Fruit fly (Drosophila melanogaster) whole organism, embryonic: Measurements from ENCODE around the gene Dsor1.

ENCODE experiments used
- Antp ChIP-seq: fragments of 200-800 bp; sonication (Bioruptor generic); optimal IDR thresholded peaks from 3 replicates; lab custom pipeline; 2016; ENCODE audit warnings: missing biosample characterization, missing genetic modification characterization
- Asciz ChIP-seq: fragments of 200-800 bp; sonication (Bioruptor generic); optimal IDR thresholded peaks from 2 replicates; lab custom pipeline; 2017; ENCODE audit warnings: missing biosample characterization, mild to moderate bottlenecking, missing genetic modification characterization, missing genetic modification reagents
- CG10209 ChIP-seq: fragments of 200-800 bp; sonication (Bioruptor generic); optimal IDR thresholded peaks from 3 replicates; lab custom pipeline; 2017; ENCODE audit warnings: missing biosample characterization, mild to moderate bottlenecking, missing genetic modification characterization, missing genetic modification reagents
- CG1233 ChIP-seq: fragments of 200-800 bp; sonication (Bioruptor generic); optimal IDR thresholded peaks from 4 replicates; lab custom pipeline; 2018; ENCODE audit warnings: missing biosample characterization, mild to moderate bottlenecking, missing genetic modification characterization
- CG12659 ChIP-seq: fragments of 200-800 bp; sonication (Bioruptor generic); optimal IDR thresholded peaks from 3 replicates; lab custom pipeline; 2017; ENCODE audit warnings: mild to moderate bottlenecking, missing biosample characterization, missing genetic modification reagents, missing genetic modification characterization
- CG12942 ChIP-seq: fragments of 200-800 bp; sonication (Bioruptor generic); optimal IDR thresholded peaks from 3 replicates; lab custom pipeline; 2016; ENCODE audit warnings: missing biosample characterization, missing genetic modification characterization
- CG1529 ChIP-seq: fragments of 200-800 bp; sonication (Bioruptor generic); optimal IDR thresholded peaks from 3 replicates; lab custom pipeline; 2018; ENCODE audit warnings: missing biosample characterization, missing genetic modification characterization
- CG15696 ChIP-seq: fragments of 200-800 bp; sonication (Bioruptor generic); optimal IDR thresholded peaks from 2 replicates; lab custom pipeline; 2019; ENCODE audit warnings: missing biosample characterization, mild to moderate bottlenecking, missing genetic modification characterization, moderate library complexity
- CG1603 ChIP-seq: fragments of 200-800 bp; sonication (Bioruptor generic); optimal IDR thresholded peaks from 2 replicates; lab custom pipeline; 2019; ENCODE audit warnings: missing biosample characterization, mild to moderate bottlenecking, missing genetic modification characterization, moderate library complexity
- CG17361 ChIP-seq: fragments of 200-800 bp; sonication (Bioruptor generic); IDR thresholded peaks from 3 replicates; pipeline ENCODE4 v1.3.6; 2022; ENCODE audit warnings: missing biosample characterization, missing genetic modification characterization
- CG18262 ChIP-seq: fragments of 200-800 bp; optimal IDR thresholded peaks from 3 replicates; lab custom pipeline; 2019; ENCODE audit warnings: missing biosample characterization, mild to moderate bottlenecking, missing genetic modification characterization, moderate library complexity
- CG18599 ChIP-seq: fragments of 200-800 bp; sonication (Bioruptor generic); optimal IDR thresholded peaks from 3 replicates; lab custom pipeline; 2017; ENCODE audit warnings: missing biosample characterization, missing genetic modification characterization, mild to moderate bottlenecking, moderate library complexity, missing genetic modification reagents
- CG2678 ChIP-seq: fragments of 200-800 bp; sonication (Bioruptor generic); optimal IDR thresholded peaks from 3 replicates; lab custom pipeline; 2019; ENCODE audit warnings: missing biosample characterization, mild to moderate bottlenecking, missing genetic modification characterization, moderate library complexity
- CG33557 ChIP-seq: fragments of 200-800 bp; sonication (Bioruptor generic); optimal IDR thresholded peaks from 2 replicates; lab custom pipeline; 2019; ENCODE audit warnings: missing biosample characterization, mild to moderate bottlenecking, missing genetic modification characterization, moderate library complexity
- CG4282 ChIP-seq: fragments of 200-800 bp; sonication (Bioruptor generic); optimal IDR thresholded peaks from 2 replicates; lab custom pipeline; 2016; ENCODE audit warnings: missing biosample characterization, missing genetic modification characterization
- CG6689 ChIP-seq: fragments of 200-800 bp; sonication (Bioruptor generic); IDR thresholded peaks from 2 replicates; pipeline ENCODE4 v1.3.6; 2022; ENCODE audit warnings: missing biosample characterization, missing genetic modification characterization
- CG6791 ChIP-seq: fragments of 200-800 bp; sonication (Bioruptor generic); IDR thresholded peaks from 3 replicates; pipeline ENCODE4 v1.3.6; 2022; ENCODE audit warnings: missing biosample characterization, missing genetic modification characterization; ENCODE audit not compliant: partially characterized antibody
- CG7556 ChIP-seq: fragments of 200-800 bp; sonication (Bioruptor generic); optimal IDR thresholded peaks from 2 replicates; lab custom pipeline; 2017; ENCODE audit warnings: missing biosample characterization, mild to moderate bottlenecking, missing genetic modification characterization
- CG8290 ChIP-seq, 3 experiments: fragments of 200-800 bp; sonication (Bioruptor generic); optimal IDR thresholded peaks; 2 replicates each; lab custom pipeline; 2016 to 2019; ENCODE audit warnings: missing biosample characterization in 3 of 3, missing genetic modification characterization in 3 of 3, mild to moderate bottlenecking in 2 of 3, moderate library complexity in 1 of 3
- Camta ChIP-seq: fragments of 200-800 bp; sonication (Bioruptor generic); optimal IDR thresholded peaks from 2 replicates; lab custom pipeline; 2016; ENCODE audit warnings: missing biosample characterization, missing genetic modification characterization
- D19A ChIP-seq: fragments of 200-800 bp; optimal IDR thresholded peaks from 3 replicates; lab custom pipeline; 2019; ENCODE audit warnings: missing biosample characterization, mild to moderate bottlenecking, missing genetic modification characterization, moderate library complexity
- Ets97D ChIP-seq: fragments of 200-800 bp; sonication (Bioruptor generic); optimal IDR thresholded peaks from 3 replicates; lab custom pipeline; 2016; ENCODE audit warnings: missing biosample characterization, missing genetic modification characterization
- Hey ChIP-seq: fragments of 200-800 bp; sonication (Bioruptor generic); optimal IDR thresholded peaks from 3 replicates; lab custom pipeline; 2018; ENCODE audit warnings: missing biosample characterization, mild to moderate bottlenecking, missing genetic modification characterization
- Hr51 ChIP-seq, 2 experiments: fragments of 200-800 bp; sonication (Bioruptor generic); optimal IDR thresholded peaks; 2 replicates in 1 of 2; 3 replicates in 1 of 2; lab custom pipeline; 2016 to 2018; ENCODE audit warnings: missing biosample characterization in 2 of 2, missing genetic modification characterization in 2 of 2, mild to moderate bottlenecking in 1 of 2, moderate library complexity in 1 of 2
- Oli ChIP-seq: fragments of 200-800 bp; sonication (Bioruptor generic); optimal IDR thresholded peaks from 2 replicates; lab custom pipeline; 2018; ENCODE audit warnings: missing biosample characterization, mild to moderate bottlenecking, missing genetic modification characterization, moderate library complexity
- Poxn ChIP-seq: fragments of 200-800 bp; sonication (Bioruptor generic); IDR thresholded peaks from 2 replicates; pipeline ENCODE4 v1.3.6; 2022; ENCODE audit warnings: missing biosample characterization, missing genetic modification characterization
- Ptx1 ChIP-seq: fragments of 200-800 bp; sonication (Bioruptor generic); IDR thresholded peaks from 2 replicates; pipeline ENCODE4 v1.3.6; 2022; ENCODE audit warnings: missing biosample characterization, missing genetic modification characterization
- Sox102F ChIP-seq: fragments of 200-800 bp; sonication (Bioruptor generic); optimal IDR thresholded peaks from 2 replicates; lab custom pipeline; 2018; ENCODE audit warnings: missing biosample characterization, mild to moderate bottlenecking, missing genetic modification characterization, moderate library complexity
- ci ChIP-seq: fragments of 200-800 bp; sonication (Bioruptor generic); IDR thresholded peaks from 3 replicates; pipeline ENCODE4 v1.3.6; 2022; ENCODE audit warnings: missing biosample characterization, missing genetic modification characterization
- dmrt11E ChIP-seq: fragments of 200-800 bp; sonication (Bioruptor generic); optimal IDR thresholded peaks from 3 replicates; lab custom pipeline; 2018; ENCODE audit warnings: missing biosample characterization, mild to moderate bottlenecking, missing genetic modification characterization, moderate library complexity
- hbn ChIP-seq: fragments of 200-800 bp; sonication (Bioruptor generic); IDR thresholded peaks from 2 replicates; pipeline ENCODE4 v1.3.6; 2022; ENCODE audit warnings: missing biosample characterization, missing genetic modification characterization; ENCODE audit not compliant: partially characterized antibody
- her ChIP-seq: fragments of 200-800 bp; sonication (Bioruptor generic); optimal IDR thresholded peaks from 2 replicates; lab custom pipeline; 2016; ENCODE audit warnings: missing biosample characterization, missing genetic modification characterization
- ind ChIP-seq: fragments of 200-800 bp; sonication (Bioruptor generic); optimal IDR thresholded peaks from 3 replicates; lab custom pipeline; 2016; ENCODE audit warnings: missing biosample characterization, missing genetic modification characterization
- lilli ChIP-seq: fragments of 200-800 bp; sonication (Bioruptor generic); optimal IDR thresholded peaks from 3 replicates; lab custom pipeline; 2016; ENCODE audit warnings: missing biosample characterization, missing genetic modification characterization
- lola ChIP-seq, 3 experiments: fragments of >200 bp in 2 of 3; fragments of 200-800 bp in 1 of 3; sonication (Bioruptor generic) in 1 of 3; optimal IDR thresholded peaks; 2 replicates each; lab custom pipeline; 2017 to 2019; ENCODE audit warnings: missing biosample characterization in 3 of 3, missing genetic modification characterization in 3 of 3, mild to moderate bottlenecking in 1 of 3, moderate library complexity in 1 of 3
- nom ChIP-seq: fragments of 200-800 bp; sonication (Bioruptor generic); optimal IDR thresholded peaks from 2 replicates; lab custom pipeline; 2017; ENCODE audit warnings: missing biosample characterization, missing genetic modification characterization, mild to moderate bottlenecking, moderate library complexity, missing genetic modification reagents
- org-1 ChIP-seq: fragments of 200-800 bp; sonication (Bioruptor generic); optimal IDR thresholded peaks from 2 replicates; lab custom pipeline; 2017; ENCODE audit warnings: missing biosample characterization, missing genetic modification characterization
- pnt ChIP-seq: fragments of 200-800 bp; sonication (Bioruptor generic); optimal IDR thresholded peaks from 3 replicates; lab custom pipeline; 2016; ENCODE audit warnings: missing biosample characterization, missing genetic modification characterization
- prd ChIP-seq, 3 experiments: fragments of >200 bp in 2 of 3; fragments of 200-800 bp in 1 of 3; sonication (Bioruptor generic) in 1 of 3; optimal IDR thresholded peaks in 2 of 3; IDR thresholded peaks in 1 of 3; 2 replicates in 2 of 3; 3 replicates in 1 of 3; pipeline versions ENCODE4 v1.3.6 to Lab custom; 2017 to 2022; ENCODE audit warnings: missing biosample characterization in 1 of 3, missing genetic modification characterization in 1 of 3
- pum ChIP-seq: fragments of 200-800 bp; sonication (Bioruptor generic); optimal IDR thresholded peaks from 2 replicates; lab custom pipeline; 2016; ENCODE audit warnings: missing biosample characterization, missing genetic modification characterization
- row ChIP-seq: fragments of 200-800 bp; sonication (Bioruptor generic); IDR thresholded peaks from 3 replicates; pipeline ENCODE4 v1.3.6; 2022; ENCODE audit warnings: missing biosample characterization, missing genetic modification characterization
- schlank ChIP-seq: fragments of 200-800 bp; sonication (Bioruptor generic); optimal IDR thresholded peaks from 2 replicates; lab custom pipeline; 2018; ENCODE audit warnings: missing biosample characterization, mild to moderate bottlenecking, missing genetic modification characterization
- sens ChIP-seq: fragments of 200-800 bp; sonication (Bioruptor generic); peaks from one replicate; lab custom pipeline; 2016; ENCODE audit warnings: missing biosample characterization, missing genetic modification characterization
- sob ChIP-seq: fragments of 200-800 bp; sonication (Bioruptor generic); IDR thresholded peaks from 2 replicates; pipeline ENCODE4 v1.3.6; 2022; ENCODE audit warnings: missing biosample characterization, missing genetic modification characterization
- sug ChIP-seq: fragments of 200-800 bp; optimal IDR thresholded peaks from 2 replicates; lab custom pipeline; 2019; ENCODE audit warnings: missing biosample characterization, mild to moderate bottlenecking, missing genetic modification characterization, moderate library complexity
- unpg ChIP-seq: fragments of 200-800 bp; sonication (Bioruptor generic); optimal IDR thresholded peaks from 3 replicates; lab custom pipeline; 2018; ENCODE audit warnings: missing biosample characterization, mild to moderate bottlenecking, missing genetic modification characterization, moderate library complexity
- vnd ChIP-seq: fragments of 200-800 bp; sonication (Bioruptor generic); IDR thresholded peaks from 3 replicates; pipeline ENCODE4 v1.3.6; 2022; ENCODE audit warnings: missing biosample characterization, missing genetic modification characterization; ENCODE audit not compliant: partially characterized antibody

The Dsor1 gene

DNA sequence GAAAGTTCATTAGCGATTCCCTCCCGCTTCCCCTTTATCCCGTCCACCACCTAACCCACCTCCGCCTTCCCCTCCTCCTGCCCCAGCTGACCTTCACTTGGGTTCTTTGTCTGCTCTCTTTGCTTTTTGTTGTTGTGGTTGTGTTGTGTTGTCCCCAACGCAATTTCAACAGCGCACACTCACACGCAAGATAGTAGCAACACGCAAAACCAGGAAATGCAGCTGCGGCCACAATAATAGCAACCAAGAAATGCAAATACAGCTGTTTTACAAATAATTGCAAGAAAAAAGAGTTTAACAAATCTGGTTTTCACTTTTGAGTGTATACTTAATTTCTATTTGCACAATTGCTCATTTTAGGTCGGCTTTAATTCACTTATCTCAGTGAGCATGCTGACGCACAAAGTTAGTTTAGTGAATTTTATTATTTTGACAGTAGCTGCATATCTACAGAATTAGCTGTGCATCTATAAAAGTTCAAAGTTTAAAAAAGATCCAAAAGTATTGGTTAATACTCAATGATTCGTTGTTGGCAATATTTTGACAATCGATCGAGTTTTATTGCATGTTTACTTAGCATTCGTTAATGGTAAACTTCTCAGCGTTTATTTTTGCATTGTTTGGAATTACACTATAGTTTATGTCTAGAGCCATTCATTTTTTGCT lies 4.2 kb downstream of the Dsor1 start (continued):
- TF ChIP-seq pnt (GFP tag; lab: Kevin White, UChicago), result peak; percentile 3
- peak; percentile 20 for TF ChIP-seq Asciz (GFP tag; lab: Kevin White, UChicago)
- peak; percentile 51; the same call in 2 of the 3 replicates for TF ChIP-seq row
- TF ChIP-seq CG6689, result peak; percentile 43; the same call in 1 of the 2 replicates
- no peak for TF ChIP-seq CG33557 (GFP tag; lab: Kevin White, UChicago)
- no peak for TF ChIP-seq her (GFP tag; lab: Kevin White, UChicago)
- peak; percentile 12 for TF ChIP-seq CG12659 (GFP tag; lab: Kevin White, UChicago)
- TF ChIP-seq Oli (tag; lab: Kevin White, UChicago), result peak; percentile 31
- peak; percentile 44 for TF ChIP-seq nom (GFP tag; lab: Kevin White, UChicago)
- peak; percentile 66; the same call in 2 of the 3 replicates for TF ChIP-seq ci (GFP tag; lab: Robert Waterston, UW)
- peak; percentile 43 for TF ChIP-seq Sox102F
- peak; percentile 7 for TF ChIP-seq Camta (GFP tag; lab: Kevin White, UChicago)
- TF ChIP-seq schlank (tag; lab: Kevin White, UChicago), result no peak
- no peak for TF ChIP-seq hbn (GFP tag; lab: Robert Waterston, UW)
- no peak for TF ChIP-seq prd (optimal IDR thresholded peaks at IDR 0.05; lab: Kevin White, UChicago)
- peak; percentile 44; the same call in 2 of the 3 replicates for TF ChIP-seq prd (GFP tag; IDR thresholded peaks at IDR 0.05; lab: Robert Waterston, UW)
- peak; percentile 0 for TF ChIP-seq org-1 (GFP tag; lab: Kevin White, UChicago)
- peak in 1 of 2 experiments; percentile 43 for TF ChIP-seq Hr51 (GFP tag; optimal IDR thresholded peaks at IDR 0.05; lab: Kevin White, UChicago)
- peak; percentile 13 for TF ChIP-seq Antp (GFP tag; lab: Kevin White, UChicago)
- TF ChIP-seq unpg (GFP tag; lab: Kevin White, UChicago), result peak; percentile 21
- no peak for TF ChIP-seq vnd
- TF ChIP-seq CG7556 (GFP tag; lab: Kevin White, UChicago), result peak; percentile 4
- peak; percentile 27 for TF ChIP-seq ind (GFP tag; lab: Kevin White, UChicago)
- TF ChIP-seq lilli (GFP tag; lab: Kevin White, UChicago), result peak; percentile 25
- peak; percentile 18 for TF ChIP-seq CG18599 (GFP tag; lab: Kevin White, UChicago)
- TF ChIP-seq CG8290 (GFP tag; optimal IDR thresholded peaks at IDR 0.05; lab: Kevin White, UChicago), result no peak
- TF ChIP-seq CG8290 (tag; optimal IDR thresholded peaks at IDR 0.05; lab: Kevin White, UChicago), result peak in 1 of 2 experiments; percentile 45
- no peak for TF ChIP-seq CG10209
- peak; percentile 26 for TF ChIP-seq CG18262 (tag; lab: Kevin White, UChicago)
- peak; percentile 54 for TF ChIP-seq CG1603 (tag; lab: Kevin White, UChicago)
- TF ChIP-seq CG4282 (GFP tag; lab: Kevin White, UChicago), result no peak
- TF ChIP-seq pum (GFP tag; lab: Kevin White, UChicago), result peak; percentile 12
- no peak for TF ChIP-seq Hey (tag; lab: Kevin White, UChicago)
- peak; percentile 5 for TF ChIP-seq CG1529
- TF ChIP-seq sob (GFP tag; lab: Robert Waterston, UW), result 0 out of 2 replicates have a peak, but pooled peaks have one; percentile 33
- TF ChIP-seq CG6791 (GFP tag; lab: Robert Waterston, UW), result no peak
- peak; percentile 77 for TF ChIP-seq sens
- TF ChIP-seq dmrt11E, result peak; percentile 7
- TF ChIP-seq CG12942 (GFP tag; lab: Kevin White, UChicago), result no peak
- TF ChIP-seq Ptx1 (GFP tag; lab: Robert Waterston, UW), result peak; percentile 28; the same call in 1 of the 2 replicates
- peak; percentile 8 for TF ChIP-seq sug (tag; lab: Kevin White, UChicago)
- TF ChIP-seq D19A, result no peak
- peak in 1 of 3 experiments; percentile 5 for TF ChIP-seq lola (GFP tag; optimal IDR thresholded peaks at IDR 0.05; lab: Kevin White, UChicago)
- TF ChIP-seq CG2678 (tag; lab: Kevin White, UChicago), result peak; percentile 34
- TF ChIP-seq CG1233 (GFP tag; lab: Kevin White, UChicago), result peak; percentile 7
- TF ChIP-seq CG15696 (tag; lab: Kevin White, UChicago), result no peak
- no peak for TF ChIP-seq Poxn
- TF ChIP-seq Ets97D (GFP tag; lab: Kevin White, UChicago), result no peak
- TF ChIP-seq CG17361 (GFP tag; lab: Robert Waterston, UW), result peak; percentile 47; the same call in 1 of the 3 replicates
